Worm (Caenorhabditis elegans) whole organism, young adult: Measurements from ENCODE around the gene Y38H6C.4.

Experiments used
- D2030.7 ChIP-seq: fragments of 200-800 bp; sonication (Bioruptor generic); IDR thresholded peaks from 2 replicates; pipeline ENCODE4 v1.3.6; 2022; ENCODE audit warnings: missing genetic modification reagents, missing genetic modification characterization, missing compliant biosample characterization
- F23B12.7 ChIP-seq: sonication (generic microtip); optimal IDR thresholded peaks from 2 replicates; lab custom pipeline; 2017; ENCODE audit warnings: missing genetic modification characterization, mild to moderate bottlenecking, missing compliant biosample characterization, antibody characterized with exemption, moderate library complexity; ENCODE audit not compliant: insufficient read depth
- F33H1.4 ChIP-seq: fragments of 200-800 bp; sonication (Bioruptor generic); IDR thresholded peaks from 2 replicates; pipeline ENCODE4 v1.3.6; 2022; ENCODE audit warnings: missing genetic modification reagents, missing genetic modification characterization, missing compliant biosample characterization
- F52B5.7 ChIP-seq: sonication (generic microtip); optimal IDR thresholded peaks from 2 replicates; lab custom pipeline; 2016; ENCODE audit warnings: mild to moderate bottlenecking, missing genetic modification characterization, missing compliant biosample characterization
- Y53F4B.3 ChIP-seq: fragments of 200-800 bp; sonication (Bioruptor generic); IDR thresholded peaks from 2 replicates; pipeline ENCODE4 v1.3.6; 2022; ENCODE audit warnings: missing genetic modification reagents, missing genetic modification characterization, missing compliant biosample characterization
- Y67H2A.10 ChIP-seq: fragments of 200-800 bp; sonication (Bioruptor generic); conservative IDR thresholded peaks from 2 replicates; pipeline ENCODE4 v1.3.6; 2022; ENCODE audit warnings: missing genetic modification reagents, missing genetic modification characterization, missing compliant biosample characterization
- ZK185.1 ChIP-seq: sonication (generic microtip); optimal IDR thresholded peaks from 2 replicates; lab custom pipeline; 2016; ENCODE audit warnings: mild to moderate bottlenecking, missing genetic modification characterization, missing compliant biosample characterization; ENCODE audit not compliant: poor library complexity, severe bottlenecking
- athp-1 ChIP-seq: sonication (generic microtip); optimal IDR thresholded peaks from 2 replicates; lab custom pipeline; 2017; ENCODE audit warnings: mild to moderate bottlenecking, missing genetic modification characterization, missing compliant biosample characterization
- attf-5 ChIP-seq: fragments of 200-800 bp; sonication (Bioruptor generic); optimal IDR thresholded peaks from 2 replicates; lab custom pipeline; 2018; ENCODE audit warnings: mild to moderate bottlenecking, missing genetic modification characterization, missing compliant biosample characterization
- bed-1 ChIP-seq: fragments of 200-800 bp; sonication (Bioruptor generic); IDR thresholded peaks from 2 replicates; pipeline ENCODE4 v1.3.6; 2022; ENCODE audit warnings: missing genetic modification reagents, missing genetic modification characterization, missing compliant biosample characterization
- bed-2 ChIP-seq: fragments of 200-800 bp; sonication (Bioruptor generic); IDR thresholded peaks from 2 replicates; pipeline ENCODE4 v1.3.6; 2022; ENCODE audit warnings: missing genetic modification reagents, missing genetic modification characterization, missing compliant biosample characterization
- cebp-1 ChIP-seq, 2 experiments: fragments of 200-800 bp in 1 of 2; sonication (Bioruptor generic) in 1 of 2; sonication (generic microtip) in 1 of 2; IDR thresholded peaks in 1 of 2; optimal IDR thresholded peaks in 1 of 2; 2 replicates each; pipeline versions ENCODE4 v1.3.6 to Lab custom; 2017 to 2022; ENCODE audit warnings: missing compliant biosample characterization in 2 of 2, missing genetic modification characterization in 2 of 2, mild to moderate bottlenecking in 1 of 2, missing genetic modification reagents in 1 of 2, moderate library complexity in 1 of 2
- ceh-58 ChIP-seq: fragments of 200-800 bp; sonication (Bioruptor generic); IDR thresholded peaks from 2 replicates; pipeline ENCODE4 v1.3.6; 2022; ENCODE audit warnings: missing genetic modification characterization, missing compliant biosample characterization
- ceh-91 ChIP-seq: fragments of 200-800 bp; sonication (Bioruptor generic); IDR thresholded peaks from 2 replicates; pipeline ENCODE4 v1.3.6; 2022; ENCODE audit warnings: missing genetic modification reagents, missing genetic modification characterization, missing compliant biosample characterization
- dpff-1 ChIP-seq: sonication (generic microtip); optimal IDR thresholded peaks from 2 replicates; lab custom pipeline; 2017; ENCODE audit warnings: mild to moderate bottlenecking, missing genetic modification characterization, missing compliant biosample characterization
- efl-1 ChIP-seq: fragments of 150-350 bp; optimal IDR thresholded peaks from 2 replicates; lab custom pipeline; 2014; ENCODE audit warnings: missing biosample characterization, missing genetic modification reagents, missing genetic modification characterization
- egl-18 ChIP-seq: fragments of 200-800 bp; sonication (Bioruptor generic); IDR thresholded peaks from 2 replicates; pipeline ENCODE4 v1.3.6; 2022; ENCODE audit warnings: missing genetic modification reagents, missing genetic modification characterization, missing compliant biosample characterization
- egrh-3 ChIP-seq: fragments of 200-800 bp; sonication (Bioruptor generic); IDR thresholded peaks from 2 replicates; pipeline ENCODE4 v1.3.6; 2022; ENCODE audit warnings: missing genetic modification reagents, missing genetic modification characterization, missing compliant biosample characterization
- ekl-4 ChIP-seq: fragments of 200-800 bp; sonication (Bioruptor generic); IDR thresholded peaks from 2 replicates; pipeline ENCODE4 v1.3.6; 2022; ENCODE audit warnings: missing genetic modification reagents, missing genetic modification characterization, missing compliant biosample characterization
- lin-40 ChIP-seq: sonication (generic microtip); optimal IDR thresholded peaks from 2 replicates; lab custom pipeline; 2016; ENCODE audit warnings: missing genetic modification characterization, mild to moderate bottlenecking, missing compliant biosample characterization, missing genotype, missing genetic modification reagents
- lsl-1 ChIP-seq: fragments of 200-800 bp; sonication (Bioruptor generic); optimal IDR thresholded peaks from 2 replicates; lab custom pipeline; 2018; ENCODE audit warnings: mild to moderate bottlenecking, missing genetic modification characterization, moderate library complexity, missing compliant biosample characterization
- madf-10 ChIP-seq: sonication (generic microtip); optimal IDR thresholded peaks from 2 replicates; lab custom pipeline; 2016; ENCODE audit warnings: mild to moderate bottlenecking, missing genetic modification characterization, missing compliant biosample characterization
- madf-3 ChIP-seq: fragments of 200-800 bp; sonication (Bioruptor generic); IDR thresholded peaks from 2 replicates; pipeline ENCODE4 v1.3.6; 2022; ENCODE audit warnings: missing genetic modification reagents, missing genetic modification characterization, missing compliant biosample characterization
- madf-6 ChIP-seq: fragments of 200-800 bp; sonication (Bioruptor generic); IDR thresholded peaks from 2 replicates; pipeline ENCODE4 v1.3.6; 2022; ENCODE audit warnings: missing genetic modification reagents, missing genetic modification characterization, missing compliant biosample characterization
- madf-8 ChIP-seq: fragments of 200-800 bp; sonication (Bioruptor generic); conservative IDR thresholded peaks from 2 replicates; pipeline ENCODE4 v1.3.6; 2022; ENCODE audit warnings: missing genetic modification reagents, missing genetic modification characterization, missing compliant biosample characterization
- mcd-1 ChIP-seq: fragments of 200-800 bp; sonication (Bioruptor generic); IDR thresholded peaks from 2 replicates; pipeline ENCODE4 v1.3.6; 2022; ENCODE audit warnings: missing genetic modification reagents, missing genetic modification characterization, missing compliant biosample characterization
- nhr-80 ChIP-seq: sonication (generic microtip); optimal IDR thresholded peaks from 2 replicates; lab custom pipeline; 2016; ENCODE audit warnings: missing genetic modification characterization, missing compliant biosample characterization
- snpc-1.1 ChIP-seq: sonication (generic microtip); optimal IDR thresholded peaks from 2 replicates; lab custom pipeline; 2017; ENCODE audit warnings: missing genetic modification characterization, mild to moderate bottlenecking, missing compliant biosample characterization, antibody characterized with exemption, moderate library complexity, missing genotype, missing genetic modification reagents; ENCODE audit not compliant: insufficient read depth
- snpc-1.3 ChIP-seq: sonication (generic microtip); optimal IDR thresholded peaks from 2 replicates; lab custom pipeline; 2017; ENCODE audit warnings: missing genetic modification characterization, mild to moderate bottlenecking, missing compliant biosample characterization, antibody characterized with exemption, moderate library complexity, missing genotype, missing genetic modification reagents; ENCODE audit not compliant: insufficient read depth
- snpc-4 ChIP-seq, 5 experiments: fragments of 150-350 bp in 1 of 5; sonication (generic microtip) in 4 of 5; optimal IDR thresholded peaks; 2 replicates each; lab custom pipeline; 2014 to 2018; ENCODE audit warnings: missing genetic modification characterization in 5 of 5, missing biosample characterization in 3 of 5, antibody characterized with exemption in 2 of 5, mild to moderate bottlenecking in 2 of 5, missing compliant biosample characterization in 2 of 5, missing genotype in 2 of 5, moderate library complexity in 2 of 5, missing genetic modification reagents in 1 of 5
- somi-1 ChIP-seq: fragments of 200-800 bp; sonication (Bioruptor generic); optimal IDR thresholded peaks from 2 replicates; lab custom pipeline; 2018; ENCODE audit warnings: mild to moderate bottlenecking, missing genetic modification characterization, missing compliant biosample characterization
- tbp1 ChIP-seq: fragments of 200-800 bp; sonication (Bioruptor generic); optimal IDR thresholded peaks from 2 replicates; lab custom pipeline; 2018; ENCODE audit warnings: mild to moderate bottlenecking, missing genetic modification characterization, missing compliant biosample characterization
- unc-130 ChIP-seq: sonication (generic microtip); optimal IDR thresholded peaks from 2 replicates; lab custom pipeline; 2016; ENCODE audit warnings: missing genetic modification reagents, missing genetic modification characterization, missing compliant biosample characterization
- xnd-1 ChIP-seq: sonication (generic microtip); optimal IDR thresholded peaks from 2 replicates; lab custom pipeline; 2016; ENCODE audit warnings: missing genotype, missing genetic modification reagents, missing genetic modification characterization, missing compliant biosample characterization

Y38H6C.4 gene

DNA sequence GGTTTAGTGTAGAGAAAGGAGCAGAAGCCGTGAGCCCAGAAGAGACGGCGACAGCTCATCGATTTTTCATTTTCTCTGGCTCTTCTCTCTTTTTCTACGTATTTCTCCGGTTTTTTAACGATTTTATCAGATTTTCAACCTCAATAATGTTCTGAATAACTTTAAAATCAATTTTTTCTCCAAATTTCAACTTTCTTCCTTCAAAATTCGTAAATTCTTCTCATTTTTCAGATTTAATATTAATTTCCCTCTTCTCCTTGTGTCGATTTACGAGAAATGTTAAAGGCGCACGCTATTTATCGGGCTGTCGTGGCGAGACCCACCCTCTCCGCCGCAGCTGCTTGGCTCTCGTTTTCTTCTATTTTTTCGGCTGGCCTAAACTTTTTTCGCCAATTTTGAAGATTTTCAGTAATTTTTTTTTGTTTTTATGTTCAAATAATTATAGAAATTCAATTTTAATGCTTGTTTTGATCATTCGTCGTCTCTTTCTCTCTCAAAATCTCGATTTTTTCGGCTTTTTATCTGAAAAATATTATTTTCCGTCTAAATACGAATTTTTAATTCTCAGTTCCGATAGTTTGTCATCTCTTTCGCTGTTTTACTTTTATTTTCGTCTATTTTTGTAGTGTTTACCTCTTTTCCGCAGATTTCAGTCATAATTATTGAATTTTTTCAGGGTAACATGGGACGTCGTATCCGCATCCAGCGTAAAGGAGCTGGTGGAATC is 25.7 kb downstream of the Y38H6C.4 start, which contains the start of the genes calf-1 and rpl-2:
Gene calf-1, minus strand, starts transcription at position 77 of the 727 bp plus-strand sequence.
Gene rpl-2, plus strand, starts transcription at position 677 of the 727 bp plus-strand sequence.
- TF ChIP-seq lin-40 (tag; lab: Kevin White, UChicago) = peak; percentile 24
- TF ChIP-seq nhr-80 (tag; lab: Kevin White, UChicago) = peak; percentile 10
- peak; percentile 53 for TF ChIP-seq F23B12.7 (tag; lab: Kevin White, UChicago)
- TF ChIP-seq egrh-3 (GFP tag; lab: Robert Waterston, UW) = 0 out of 2 replicates have a peak, but pooled peaks have one; percentile 15
- TF ChIP-seq lsl-1 (GFP tag; lab: Kevin White, UChicago) = peak; percentile 37
- TF ChIP-seq F52B5.7 (tag; lab: Kevin White, UChicago) = no peak
- no peak for TF ChIP-seq unc-130 (GFP tag; lab: Kevin White, UChicago)
- TF ChIP-seq ekl-4 (GFP tag; lab: Robert Waterston, UW) = peak; percentile 34; the same call in 1 of the 2 replicates
- peak; percentile 69; the same call in 1 of the 2 replicates for TF ChIP-seq D2030.7 (GFP tag; lab: Robert Waterston, UW)
- peak; percentile 86 for TF ChIP-seq F33H1.4 (GFP tag; lab: Robert Waterston, UW)
- no peak for TF ChIP-seq Y67H2A.10
- TF ChIP-seq egl-18 = no peak
- peak; percentile 13 for TF ChIP-seq tbp1 (GFP tag; lab: Kevin White, UChicago)
- TF ChIP-seq snpc-1.3 (tag; lab: Kevin White, UChicago) = peak; percentile 51
- TF ChIP-seq mcd-1 = peak; percentile 20; the same call in 1 of the 2 replicates
- peak; percentile 7 for TF ChIP-seq madf-10 (tag; lab: Kevin White, UChicago)
- peak; percentile 21 for TF ChIP-seq efl-1
- 0 out of 2 replicates have a peak, but pooled peaks have one; percentile 12 for TF ChIP-seq cebp-1 (GFP tag; IDR thresholded peaks at IDR 0.05; lab: Robert Waterston, UW)
- peak; percentile 58 for TF ChIP-seq cebp-1 (tag; optimal IDR thresholded peaks at IDR 0.05; lab: Kevin White, UChicago)
- no peak for TF ChIP-seq bed-2 (GFP tag; lab: Robert Waterston, UW)
- peak; percentile 51 for TF ChIP-seq attf-5
- TF ChIP-seq snpc-1.1 = no peak
- peak; percentile 60; the same call in 1 of the 2 replicates for TF ChIP-seq madf-6 (GFP tag; lab: Robert Waterston, UW)
- peak; percentile 44 for TF ChIP-seq snpc-4 (GFP tag; optimal IDR thresholded peaks at IDR 0.05; lab: Kevin White, UChicago)
- peak in 2 of 4 experiments; percentile 9 to 36 for TF ChIP-seq snpc-4 (tag; optimal IDR thresholded peaks at IDR 0.05; lab: Kevin White, UChicago)

DNA sequence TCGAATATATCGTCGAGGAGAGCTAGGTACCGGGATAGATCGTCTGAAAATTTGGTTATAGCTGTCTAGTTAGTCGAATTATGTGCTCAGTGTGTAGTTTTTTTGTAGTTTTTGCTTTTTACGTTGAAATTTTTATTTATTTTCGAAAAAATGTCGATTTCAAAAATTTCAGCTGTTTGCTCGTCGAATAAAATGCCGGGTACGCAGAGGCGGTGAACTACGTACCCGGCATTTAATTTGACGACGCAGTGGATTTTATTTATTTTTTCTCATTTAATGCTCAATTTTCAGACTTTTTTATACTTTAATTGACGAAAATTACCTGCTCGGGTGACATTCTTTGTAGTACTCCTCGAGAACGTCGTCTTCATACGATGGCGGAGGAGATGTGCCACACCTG is 27.9 kb downstream of the Y38H6C.4 start:
- TF ChIP-seq Y53F4B.3 (GFP tag; lab: Robert Waterston, UW) (no peak), attf-5 (no peak), madf-6 (GFP tag; lab: Robert Waterston, UW) (peak; percentile 42; the same call in 1 of the 2 replicates), F33H1.4 (GFP tag; lab: Robert Waterston, UW) (peak; percentile 43)
- TF ChIP-seq, all 124 proteins: peak for 2

DNA sequence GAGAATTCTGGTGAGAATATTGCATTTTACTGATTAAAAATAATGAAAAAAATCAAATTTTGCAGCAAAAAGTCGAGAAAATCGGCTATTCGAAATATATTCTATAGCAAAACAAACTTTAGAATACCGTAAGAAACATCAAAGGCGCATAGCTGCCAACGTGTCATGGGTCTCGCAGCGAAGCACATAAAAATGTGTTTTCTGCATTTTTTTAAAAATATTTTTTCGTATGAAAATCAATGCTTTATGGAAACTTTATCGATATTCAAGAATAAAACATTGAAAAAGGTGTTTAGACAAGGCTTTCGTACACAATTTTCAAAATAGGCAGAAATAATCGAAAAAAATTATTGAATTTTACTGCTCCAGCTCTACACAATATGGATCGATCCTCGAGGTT is 28.4 kb downstream of the Y38H6C.4 start:
- TF ChIP-seq ceh-91 (GFP tag; lab: Robert Waterston, UW) = peak; percentile 62
- no peak for TF ChIP-seq athp-1 (tag; lab: Kevin White, UChicago)
- TF ChIP-seq efl-1 = peak; percentile 35
- no peak for TF ChIP-seq mcd-1
- TF ChIP-seq bed-1 = no peak
- TF ChIP-seq ceh-58 (GFP tag; lab: Robert Waterston, UW) = no peak
- no peak for TF ChIP-seq dpff-1 (tag; lab: Kevin White, UChicago)
- TF ChIP-seq D2030.7 (GFP tag; lab: Robert Waterston, UW) = peak; percentile 73
- TF ChIP-seq madf-3 (GFP tag; lab: Robert Waterston, UW) = no peak
- TF ChIP-seq somi-1 (GFP tag; lab: Kevin White, UChicago) = no peak
- peak; percentile 88 for TF ChIP-seq F33H1.4 (GFP tag; lab: Robert Waterston, UW)
- TF ChIP-seq madf-8 (GFP tag; lab: Robert Waterston, UW) = peak; percentile 56
- peak; percentile 85 for TF ChIP-seq lsl-1 (GFP tag; lab: Kevin White, UChicago)
- TF ChIP-seq ZK185.1 (tag; lab: Kevin White, UChicago) = no peak
- peak; percentile 89 for TF ChIP-seq madf-6 (GFP tag; lab: Robert Waterston, UW)
- peak; percentile 80 for TF ChIP-seq xnd-1
